Fruit fly (Drosophila melanogaster): ENCODE measurements around the gene CG5787.

CG5787 gene

dm6 chr2L:12692343-12693079 is 20.2 kb downstream of the CG5787 start, which contains the start of the genes CCT4 and CG6153 (continued):
- no peak for TF ChIP-seq CG12104 (GFP tag; optimal IDR thresholded peaks at IDR 0.05)
- no peak for TF ChIP-seq Vsx1 (GFP tag; optimal IDR thresholded peaks at IDR 0.05)
- TF ChIP-seq Asciz (GFP tag; optimal IDR thresholded peaks at IDR 0.05) = no peak
- no peak for TF ChIP-seq CG7987 (GFP tag; optimal IDR thresholded peaks at IDR 0.05)
- no peak for TF ChIP-seq exex (tag; optimal IDR thresholded peaks at IDR 0.05)
- TF ChIP-seq lab (GFP tag; optimal IDR thresholded peaks at IDR 0.05) = no peak
- TF ChIP-seq CG4360 (GFP tag; IDR thresholded peaks at IDR 0.05) = no peak
- no peak for TF ChIP-seq HmgD (GFP tag; optimal IDR thresholded peaks at IDR 0.05)
- TF ChIP-seq CG10565 (GFP tag; optimal IDR thresholded peaks at IDR 0.05) = no peak
- TF ChIP-seq CG6175 (GFP tag; IDR thresholded peaks at IDR 0.05) = no peak
- TF ChIP-seq CG6765 (GFP tag; optimal IDR thresholded peaks at IDR 0.05) = no peak
- TF ChIP-seq al (GFP tag; IDR thresholded peaks at IDR 0.05) = no peak
- no peak for TF ChIP-seq dan (GFP tag; IDR thresholded peaks at IDR 0.05)
- TF ChIP-seq D19A (tag; optimal IDR thresholded peaks at IDR 0.05) = peak; percentile 57
- no peak for TF ChIP-seq sna (GFP tag; IDR thresholded peaks at IDR 0.05; ENCODE audit: partially characterized antibody)
- no peak for TF ChIP-seq zfh2 (GFP tag; optimal IDR thresholded peaks at IDR 0.05)
- TF ChIP-seq CG11398 (GFP tag; optimal IDR thresholded peaks at IDR 0.05) = no peak
- TF ChIP-seq CG30403 (GFP tag; optimal IDR thresholded peaks at IDR 0.05) = no peak
- TF ChIP-seq CG11085 (GFP tag; IDR thresholded peaks at IDR 0.05) = no peak
- TF ChIP-seq sima (GFP tag; optimal IDR thresholded peaks at IDR 0.05) = no peak
- TF ChIP-seq Kr (GFP tag; optimal IDR thresholded peaks at IDR 0.05) = no peak
- TF ChIP-seq CG34224 (GFP tag; IDR thresholded peaks at IDR 0.05; ENCODE audit: partially characterized antibody) = no peak
- TF ChIP-seq seq (GFP tag; IDR thresholded peaks at IDR 0.05) = no peak
- TF ChIP-seq Abd-B (GFP tag; optimal IDR thresholded peaks at IDR 0.05) = no peak
- TF ChIP-seq Nf-YC (tag; optimal IDR thresholded peaks at IDR 0.05) = peak; percentile 1
- TF ChIP-seq CG15479 (GFP tag; optimal IDR thresholded peaks at IDR 0.05) = no peak
- TF ChIP-seq TFAM (GFP tag; optimal IDR thresholded peaks at IDR 0.05) = no peak
- TF ChIP-seq GATAe (GFP tag; conservative IDR thresholded peaks at IDR 0.05) = no peak
- TF ChIP-seq esg (GFP tag; conservative IDR thresholded peaks at IDR 0.05) = no peak
- no peak for TF ChIP-seq hkb (optimal IDR thresholded peaks at IDR 0.05)
- TF ChIP-seq hkb (GFP tag; IDR thresholded peaks at IDR 0.05) = no peak
- TF ChIP-seq Six4 (GFP tag; optimal IDR thresholded peaks at IDR 0.05) = no peak
- no peak for TF ChIP-seq Blimp-1 (GFP tag; optimal IDR thresholded peaks at IDR 0.05)
- no peak for TF ChIP-seq jigr1 (GFP tag; IDR thresholded peaks at IDR 0.05)
- TF ChIP-seq chif (GFP tag; optimal IDR thresholded peaks at IDR 0.05) = no peak
- peak; percentile 27 for TF ChIP-seq phol (tag; optimal IDR thresholded peaks at IDR 0.05)
- peak; percentile 7 for TF ChIP-seq CG17186 (GFP tag; optimal IDR thresholded peaks at IDR 0.05)
- TF ChIP-seq sug (tag; optimal IDR thresholded peaks at IDR 0.05) = no peak
- no peak for TF ChIP-seq tx (GFP tag; optimal IDR thresholded peaks at IDR 0.05)
- TF ChIP-seq D19B (GFP tag; optimal IDR thresholded peaks at IDR 0.05) = no peak
- peak; percentile 30 for TF ChIP-seq trem (tag; optimal IDR thresholded peaks at IDR 0.05)
- TF ChIP-seq H15 (GFP tag; IDR thresholded peaks at IDR 0.05) = no peak
- no peak for TF ChIP-seq ac (GFP tag; optimal IDR thresholded peaks at IDR 0.05)
- no peak for TF ChIP-seq Hr3 (GFP tag; optimal IDR thresholded peaks at IDR 0.05)
- no peak for TF ChIP-seq Dek (tag; optimal IDR thresholded peaks at IDR 0.05)
- no peak for TF ChIP-seq jing (GFP tag; optimal IDR thresholded peaks at IDR 0.05)
- no peak for TF ChIP-seq Atf6 (GFP tag; IDR thresholded peaks at IDR 0.05)
- TF ChIP-seq CG3838 (GFP tag; optimal IDR thresholded peaks at IDR 0.05) = no peak
- peak; percentile 62 for TF ChIP-seq MESR4 (GFP tag; optimal IDR thresholded peaks at IDR 0.05)
- TF ChIP-seq Sry-β (GFP tag; optimal IDR thresholded peaks at IDR 0.05) = peak; percentile 6

Measured in whole organism, embryonic.